Fruit fly (Drosophila melanogaster) whole organism, embryonic: Measurements from ENCODE around the gene CG14340.
A peak's percentile ranks its signal among the peaks of the same experiment; 100 is the strongest.

Experiments used
- BtbVII ChIP-seq: fragments of 200-800 bp; sonication (Bioruptor generic); optimal IDR thresholded peaks from 3 replicates; lab custom pipeline; 2017; ENCODE audit warnings: missing biosample characterization, mild to moderate bottlenecking, missing genetic modification characterization
- CG10543 ChIP-seq: fragments of 200-800 bp; sonication (Bioruptor generic); optimal IDR thresholded peaks from 3 replicates; lab custom pipeline; 2017; ENCODE audit warnings: missing biosample characterization, mild to moderate bottlenecking, missing genetic modification characterization, moderate library complexity
- CG11695 ChIP-seq: fragments of 200-800 bp; sonication (Bioruptor generic); IDR thresholded peaks from 3 replicates; pipeline ENCODE4 v1.3.6; 2022; ENCODE audit warnings: missing biosample characterization, missing genetic modification characterization
- CG13296 ChIP-seq: fragments of 200-800 bp; sonication (Bioruptor generic); optimal IDR thresholded peaks from 3 replicates; lab custom pipeline; 2018; ENCODE audit warnings: missing biosample characterization, mild to moderate bottlenecking, missing genetic modification characterization
- CG13624 ChIP-seq: fragments of 200-800 bp; sonication (Bioruptor generic); optimal IDR thresholded peaks from 2 replicates; lab custom pipeline; 2016; ENCODE audit warnings: missing biosample characterization, missing genetic modification characterization
- CG15696 ChIP-seq: fragments of 200-800 bp; sonication (Bioruptor generic); optimal IDR thresholded peaks from 2 replicates; lab custom pipeline; 2019; ENCODE audit warnings: missing biosample characterization, mild to moderate bottlenecking, missing genetic modification characterization, moderate library complexity
- CG1602 ChIP-seq: fragments of 200-800 bp; sonication (Bioruptor generic); optimal IDR thresholded peaks from 3 replicates; lab custom pipeline; 2016; ENCODE audit warnings: missing biosample characterization, missing genetic modification characterization
- CG1603 ChIP-seq: fragments of 200-800 bp; sonication (Bioruptor generic); optimal IDR thresholded peaks from 2 replicates; lab custom pipeline; 2019; ENCODE audit warnings: missing biosample characterization, mild to moderate bottlenecking, missing genetic modification characterization, moderate library complexity
- CG16815 ChIP-seq: fragments of 200-800 bp; sonication (Bioruptor generic); optimal IDR thresholded peaks from 3 replicates; lab custom pipeline; 2017; ENCODE audit warnings: missing biosample characterization, mild to moderate bottlenecking, missing genetic modification characterization
- CG17361 ChIP-seq: fragments of 200-800 bp; sonication (Bioruptor generic); IDR thresholded peaks from 3 replicates; pipeline ENCODE4 v1.3.6; 2022; ENCODE audit warnings: missing biosample characterization, missing genetic modification characterization
- CG18599 ChIP-seq: fragments of 200-800 bp; sonication (Bioruptor generic); optimal IDR thresholded peaks from 3 replicates; lab custom pipeline; 2017; ENCODE audit warnings: missing biosample characterization, missing genetic modification characterization, mild to moderate bottlenecking, moderate library complexity, missing genetic modification reagents
- CG2202 ChIP-seq: fragments of 200-800 bp; sonication (Bioruptor generic); optimal IDR thresholded peaks from 2 replicates; lab custom pipeline; 2018; ENCODE audit warnings: missing biosample characterization, mild to moderate bottlenecking, missing genetic modification characterization
- CG30020 ChIP-seq: fragments of 200-800 bp; optimal IDR thresholded peaks from 2 replicates; lab custom pipeline; 2019; ENCODE audit warnings: missing biosample characterization, mild to moderate bottlenecking, missing genetic modification characterization, moderate library complexity
- CG32532 ChIP-seq: fragments of 200-800 bp; sonication (Bioruptor generic); IDR thresholded peaks from 2 replicates; pipeline ENCODE4 v1.3.6; 2022; ENCODE audit warnings: missing biosample characterization, missing genetic modification characterization
- CG3995 ChIP-seq: fragments of 200-800 bp; sonication (Bioruptor generic); optimal IDR thresholded peaks from 3 replicates; lab custom pipeline; 2016; ENCODE audit warnings: missing biosample characterization, missing genetic modification characterization
- CG4360 ChIP-seq: fragments of 200-800 bp; sonication (Bioruptor generic); IDR thresholded peaks from 2 replicates; pipeline ENCODE4 v1.3.6; 2022; ENCODE audit warnings: missing biosample characterization, missing genetic modification characterization
- CG4424 ChIP-seq: fragments of 200-800 bp; sonication (Bioruptor generic); optimal IDR thresholded peaks from 3 replicates; lab custom pipeline; 2016; ENCODE audit warnings: missing biosample characterization, missing genetic modification characterization
- CG4820 ChIP-seq: fragments of 200-800 bp; sonication (Bioruptor generic); optimal IDR thresholded peaks from 3 replicates; lab custom pipeline; 2016; ENCODE audit warnings: missing biosample characterization, missing genetic modification characterization
- CG8924 ChIP-seq: fragments of 200-800 bp; optimal IDR thresholded peaks from 3 replicates; lab custom pipeline; 2019; ENCODE audit warnings: missing biosample characterization, mild to moderate bottlenecking, missing genetic modification characterization, moderate library complexity
- CG9727 ChIP-seq: fragments of 200-800 bp; sonication (Bioruptor generic); optimal IDR thresholded peaks from 3 replicates; lab custom pipeline; 2017; ENCODE audit warnings: missing biosample characterization, mild to moderate bottlenecking, missing genetic modification characterization
- CG9797 ChIP-seq: fragments of 200-800 bp; sonication (Bioruptor generic); optimal IDR thresholded peaks from 3 replicates; lab custom pipeline; 2018; ENCODE audit warnings: missing biosample characterization, mild to moderate bottlenecking, missing genetic modification characterization
- CG9932 ChIP-seq: fragments of 200-800 bp; sonication (Bioruptor generic); IDR thresholded peaks from 2 replicates; pipeline ENCODE4 v1.3.6; 2022; ENCODE audit warnings: missing biosample characterization, missing genetic modification characterization
- ERR ChIP-seq: fragments of 200-800 bp; sonication (Bioruptor generic); optimal IDR thresholded peaks from 2 replicates; lab custom pipeline; 2016; ENCODE audit warnings: missing biosample characterization, missing genetic modification characterization
- Fer1 ChIP-seq: fragments of 200-800 bp; sonication (Bioruptor generic); optimal IDR thresholded peaks from 2 replicates; lab custom pipeline; 2017; ENCODE audit warnings: missing biosample characterization, mild to moderate bottlenecking, missing genetic modification characterization
- Lim3 ChIP-seq: fragments of 200-800 bp; sonication (Bioruptor generic); IDR thresholded peaks from 2 replicates; pipeline ENCODE4 v1.3.6; 2022; ENCODE audit warnings: missing biosample characterization, missing genetic modification characterization
- MBD-R2 ChIP-seq: fragments of 200-800 bp; sonication (Bioruptor generic); IDR thresholded peaks from 2 replicates; pipeline ENCODE4 v1.3.6; 2022; ENCODE audit warnings: missing biosample characterization, missing genetic modification characterization
- Mad ChIP-seq: fragments of 200-800 bp; sonication (Bioruptor generic); optimal IDR thresholded peaks from 2 replicates; lab custom pipeline; 2016; ENCODE audit warnings: missing biosample characterization, missing genetic modification characterization
- NFAT ChIP-seq: fragments of 200-800 bp; sonication (Bioruptor generic); IDR thresholded peaks from 2 replicates; pipeline ENCODE4 v1.3.6; 2022; ENCODE audit warnings: missing biosample characterization, missing genetic modification characterization
- Ravus ChIP-seq: fragments of 200-800 bp; sonication (Bioruptor generic); IDR thresholded peaks from 2 replicates; pipeline ENCODE4 v1.3.6; 2022; ENCODE audit warnings: missing biosample characterization, missing genetic modification characterization
- Sin3A ChIP-seq: fragments of >200 bp; optimal IDR thresholded peaks from 2 replicates; lab custom pipeline; 2018
- al ChIP-seq: fragments of 200-800 bp; sonication (Bioruptor generic); IDR thresholded peaks from 2 replicates; pipeline ENCODE4 v1.3.6; 2022; ENCODE audit warnings: missing biosample characterization, missing genetic modification characterization
- amos ChIP-seq: fragments of 200-800 bp; sonication (Bioruptor generic); IDR thresholded peaks from 2 replicates; pipeline ENCODE4 v1.3.6; 2022; ENCODE audit warnings: missing biosample characterization, missing genetic modification characterization; ENCODE audit not compliant: partially characterized antibody
- crol ChIP-seq: fragments of 200-800 bp; sonication (Bioruptor generic); IDR thresholded peaks from 2 replicates; pipeline ENCODE4 v1.3.6; 2022; ENCODE audit warnings: missing biosample characterization, missing genetic modification characterization
- dm ChIP-seq: fragments of 200-800 bp; sonication (Bioruptor generic); optimal IDR thresholded peaks from 3 replicates; lab custom pipeline; 2016; ENCODE audit warnings: missing biosample characterization, missing genetic modification characterization
- her ChIP-seq: fragments of 200-800 bp; sonication (Bioruptor generic); optimal IDR thresholded peaks from 2 replicates; lab custom pipeline; 2016; ENCODE audit warnings: missing biosample characterization, missing genetic modification characterization
- ind ChIP-seq: fragments of 200-800 bp; sonication (Bioruptor generic); optimal IDR thresholded peaks from 3 replicates; lab custom pipeline; 2016; ENCODE audit warnings: missing biosample characterization, missing genetic modification characterization
- jing ChIP-seq: fragments of 200-800 bp; sonication (Bioruptor generic); optimal IDR thresholded peaks from 2 replicates; lab custom pipeline; 2018; ENCODE audit warnings: missing biosample characterization, mild to moderate bottlenecking, missing genetic modification characterization
- ken ChIP-seq: fragments of 200-800 bp; sonication (Bioruptor generic); IDR thresholded peaks from 3 replicates; pipeline ENCODE4 v1.3.6; 2022; ENCODE audit warnings: missing biosample characterization, missing genetic modification characterization
- lilli ChIP-seq: fragments of 200-800 bp; sonication (Bioruptor generic); optimal IDR thresholded peaks from 3 replicates; lab custom pipeline; 2016; ENCODE audit warnings: missing biosample characterization, missing genetic modification characterization
- mam ChIP-seq: fragments of 200-800 bp; sonication (Bioruptor generic); optimal IDR thresholded peaks from 3 replicates; lab custom pipeline; 2016; ENCODE audit warnings: missing biosample characterization, missing genetic modification characterization
- otp ChIP-seq: fragments of 200-800 bp; sonication (Bioruptor generic); IDR thresholded peaks from 3 replicates; pipeline ENCODE4, ENCODE4 v1.3.6; 2022; ENCODE audit warnings: missing biosample characterization, missing genetic modification characterization
- rib ChIP-seq: fragments of 200-800 bp; sonication (Bioruptor generic); IDR thresholded peaks from 2 replicates; pipeline ENCODE4 v1.3.6; 2022; ENCODE audit warnings: missing biosample characterization, missing genetic modification characterization
- row ChIP-seq: fragments of 200-800 bp; sonication (Bioruptor generic); IDR thresholded peaks from 3 replicates; pipeline ENCODE4 v1.3.6; 2022; ENCODE audit warnings: missing biosample characterization, missing genetic modification characterization
- sens ChIP-seq: fragments of 200-800 bp; sonication (Bioruptor generic); peaks from one replicate; lab custom pipeline; 2016; ENCODE audit warnings: missing biosample characterization, missing genetic modification characterization
- slou ChIP-seq: fragments of 200-800 bp; sonication (Bioruptor generic); optimal IDR thresholded peaks from 3 replicates; lab custom pipeline; 2016; ENCODE audit warnings: missing biosample characterization, missing genetic modification characterization
- sob ChIP-seq: fragments of 200-800 bp; sonication (Bioruptor generic); IDR thresholded peaks from 2 replicates; pipeline ENCODE4 v1.3.6; 2022; ENCODE audit warnings: missing biosample characterization, missing genetic modification characterization
- tgo ChIP-seq: fragments of 200-800 bp; sonication (Bioruptor generic); IDR thresholded peaks from 3 replicates; pipeline ENCODE4 v1.3.6; 2022; ENCODE audit warnings: missing biosample characterization, missing genetic modification characterization
- tin ChIP-seq: fragments of 200-800 bp; sonication (Bioruptor generic); optimal IDR thresholded peaks from 3 replicates; lab custom pipeline; 2016; ENCODE audit warnings: missing biosample characterization, missing genetic modification characterization
- unc-4 ChIP-seq: fragments of 200-800 bp; sonication (Bioruptor generic); IDR thresholded peaks from 2 replicates; pipeline ENCODE4 v1.3.6; 2022; ENCODE audit warnings: missing biosample characterization, missing genetic modification characterization; ENCODE audit not compliant: partially characterized antibody
- vvl ChIP-seq: fragments of 200-800 bp; sonication (Bioruptor generic); IDR thresholded peaks from 2 replicates; pipeline ENCODE4 v1.3.6; 2022; ENCODE audit warnings: missing biosample characterization, missing genetic modification characterization

CG14340 gene

DNA sequence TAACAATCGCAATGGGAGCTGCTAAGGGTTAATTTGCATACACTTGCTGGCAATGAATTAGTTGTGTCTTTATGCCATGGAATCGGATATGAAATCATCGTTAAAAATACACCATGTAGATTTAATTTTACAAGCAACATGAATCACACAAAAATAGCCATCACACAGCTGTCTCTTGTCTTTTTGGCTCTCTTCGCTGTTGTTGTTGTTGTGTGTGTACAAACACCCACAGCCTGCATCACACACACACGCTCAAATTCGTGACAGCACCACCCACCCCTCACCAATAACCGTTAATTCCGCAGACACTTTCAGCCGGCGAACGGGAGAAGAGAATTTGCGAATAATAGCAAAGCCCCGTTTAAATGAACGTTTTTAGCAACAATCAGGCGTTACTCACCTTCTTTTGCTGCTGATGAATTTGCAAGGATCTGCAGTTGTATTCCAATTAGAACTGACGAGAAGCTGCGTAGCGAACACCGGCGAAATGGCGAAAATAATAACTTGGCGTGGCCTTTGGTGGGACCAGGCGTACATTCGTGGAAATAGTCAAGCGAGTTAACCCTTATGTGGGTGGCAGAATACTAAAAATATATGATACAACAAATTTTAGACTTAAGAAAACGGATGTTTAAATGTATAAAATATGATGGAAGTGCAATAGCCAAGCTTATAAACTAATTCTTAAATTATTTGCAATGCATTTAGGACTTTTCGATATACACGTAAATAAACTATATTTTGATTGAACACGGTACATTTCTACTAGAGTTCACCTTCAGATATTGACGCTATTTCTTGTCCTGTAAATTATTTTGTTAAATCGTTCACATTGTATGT, 45.2 kb downstream of the CG14340 start, which contains the start of gene capt (continued):
- TF ChIP-seq CG4360 (GFP tag; lab: Robert Waterston, UW): peak; percentile 88
- peak; percentile 49 for TF ChIP-seq mam (GFP tag; lab: Kevin White, UChicago)
- peak; percentile 27; the same call in 1 of the 2 replicates for TF ChIP-seq vvl (GFP tag; lab: Robert Waterston, UW)
- peak; percentile 94 for TF ChIP-seq row
- peak; percentile 90 for TF ChIP-seq crol (GFP tag; lab: Robert Waterston, UW)
- peak; percentile 39 for TF ChIP-seq CG1603 (tag; lab: Kevin White, UChicago)
- TF ChIP-seq CG4820: peak; percentile 16
- TF ChIP-seq BtbVII (GFP tag; lab: Kevin White, UChicago): peak; percentile 22
- TF ChIP-seq CG2202 (tag; lab: Kevin White, UChicago): no peak
- peak; percentile 8 for TF ChIP-seq CG3995 (GFP tag; lab: Kevin White, UChicago)
- TF ChIP-seq CG10543 (GFP tag; lab: Kevin White, UChicago): peak; percentile 2
- TF ChIP-seq her (GFP tag; lab: Kevin White, UChicago): peak; percentile 2
- TF ChIP-seq otp: no peak
- peak; percentile 10 for TF ChIP-seq Fer1 (GFP tag; lab: Kevin White, UChicago)
- TF ChIP-seq CG13624 (GFP tag; lab: Kevin White, UChicago): peak; percentile 36
- peak; percentile 22 for TF ChIP-seq CG1602 (GFP tag; lab: Kevin White, UChicago)
- TF ChIP-seq CG17361 (GFP tag; lab: Robert Waterston, UW): peak; percentile 58; the same call in 2 of the 3 replicates
- no peak for TF ChIP-seq Lim3 (GFP tag; lab: Robert Waterston, UW)
- TF ChIP-seq CG9797: peak; percentile 53
- peak; percentile 21 for TF ChIP-seq CG4424
- TF ChIP-seq slou: no peak
- TF ChIP-seq CG13296 (GFP tag; lab: Kevin White, UChicago): no peak
- TF ChIP-seq CG9932 (GFP tag; lab: Robert Waterston, UW): peak; percentile 81
- TF ChIP-seq dm (GFP tag; lab: Kevin White, UChicago): peak; percentile 16
- peak; percentile 31; the same call in 1 of the 2 replicates for TF ChIP-seq al
- no peak for TF ChIP-seq CG11695 (GFP tag; lab: Robert Waterston, UW)
- peak; percentile 54 for TF ChIP-seq CG18599 (GFP tag; lab: Kevin White, UChicago)
- TF ChIP-seq tgo (GFP tag; lab: Robert Waterston, UW): peak; percentile 51; the same call in 2 of the 3 replicates
- no peak for TF ChIP-seq amos (GFP tag; lab: Robert Waterston, UW)
- TF ChIP-seq ind (GFP tag; lab: Kevin White, UChicago): peak; percentile 52
- no peak for TF ChIP-seq ERR (GFP tag; lab: Kevin White, UChicago)
- no peak for TF ChIP-seq Ravus (GFP tag; lab: Robert Waterston, UW)
- peak; percentile 10 for TF ChIP-seq Mad (GFP tag; lab: Kevin White, UChicago)
- peak; percentile 54 for TF ChIP-seq Sin3A (lab: Kevin White, UChicago)
- no peak for TF ChIP-seq CG30020 (tag; lab: Kevin White, UChicago)
- peak; percentile 73 for TF ChIP-seq sens (GFP tag; lab: Kevin White, UChicago)
- peak; percentile 18 for TF ChIP-seq CG9727 (GFP tag; lab: Kevin White, UChicago)
- peak; percentile 35 for TF ChIP-seq CG8924 (tag; lab: Kevin White, UChicago)
- no peak for TF ChIP-seq jing (GFP tag; lab: Kevin White, UChicago)
- peak; percentile 22; the same call in 1 of the 2 replicates for TF ChIP-seq MBD-R2 (GFP tag; lab: Robert Waterston, UW)
- TF ChIP-seq CG15696 (tag; lab: Kevin White, UChicago): peak; percentile 24
- no peak for TF ChIP-seq unc-4 (GFP tag; lab: Robert Waterston, UW)
- peak; percentile 45; the same call in 1 of the 2 replicates for TF ChIP-seq NFAT (GFP tag; lab: Robert Waterston, UW)
- TF ChIP-seq lilli: peak; percentile 53
- peak; percentile 41; the same call in 1 of the 2 replicates for TF ChIP-seq CG32532 (GFP tag; lab: Robert Waterston, UW)
- TF ChIP-seq tin (GFP tag; lab: Kevin White, UChicago): no peak
- peak; percentile 88 for TF ChIP-seq rib (GFP tag; lab: Robert Waterston, UW)
- peak; percentile 8; the same call in 1 of the 2 replicates for TF ChIP-seq sob
- no peak for TF ChIP-seq CG16815 (GFP tag; lab: Kevin White, UChicago)
- no peak for TF ChIP-seq ken (GFP tag; lab: Robert Waterston, UW)
